Worm (Caenorhabditis elegans) whole organism, L3 larva: Measurements from ENCODE around the gene figl-1.

Source experiments
- R02D3.7 ChIP-seq: fragments of 150-350 bp; optimal IDR thresholded peaks from 2 replicates; lab custom pipeline; 2014; ENCODE audit warnings: missing biosample characterization, missing genetic modification characterization
- ZK546.5 ChIP-seq: sonication (generic microtip); optimal IDR thresholded peaks from 2 replicates; lab custom pipeline; 2017; ENCODE audit warnings: missing biosample characterization, missing genetic modification characterization
- aly-2 ChIP-seq: fragments of 150-350 bp; optimal IDR thresholded peaks from 2 replicates; lab custom pipeline; 2014; ENCODE audit warnings: missing biosample characterization, missing genetic modification characterization
- ama-1 ChIP-seq: fragments of 150-350 bp; optimal IDR thresholded peaks from 2 replicates; lab custom pipeline; 2018
- ceh-16 ChIP-seq: sonication (generic microtip); optimal IDR thresholded peaks from 2 replicates; lab custom pipeline; 2017; ENCODE audit warnings: missing biosample characterization, missing genetic modification characterization
- ceh-28 ChIP-seq: fragments of 150-350 bp; optimal IDR thresholded peaks from 2 replicates; lab custom pipeline; 2014; ENCODE audit warnings: missing biosample characterization, missing genetic modification reagents, missing genetic modification characterization
- ceh-82 ChIP-seq: fragments of 150-350 bp; optimal IDR thresholded peaks from 2 replicates; lab custom pipeline; 2014; ENCODE audit warnings: missing biosample characterization, missing genetic modification characterization
- ceh-9 ChIP-seq: sonication (generic microtip); optimal IDR thresholded peaks from 2 replicates; lab custom pipeline; 2018; ENCODE audit warnings: missing biosample characterization, missing genetic modification characterization
- daf-12 ChIP-seq: fragments of 150-350 bp; optimal IDR thresholded peaks from 2 replicates; lab custom pipeline; 2014; ENCODE audit warnings: missing biosample characterization, missing genetic modification reagents, missing genetic modification characterization
- egl-27 ChIP-seq: sonication (generic microtip); optimal IDR thresholded peaks from 4 replicates; lab custom pipeline; 2017; ENCODE audit warnings: missing biosample characterization, missing genetic modification reagents, missing genetic modification characterization
- egl-5 ChIP-seq: fragments of 150-350 bp; optimal IDR thresholded peaks from 2 replicates; lab custom pipeline; 2017; ENCODE audit warnings: missing biosample characterization, missing genetic modification reagents, missing genetic modification characterization, inconsistent platforms
- elt-1 ChIP-seq: fragments of 150-350 bp; optimal IDR thresholded peaks from 2 replicates; lab custom pipeline; 2014; ENCODE audit warnings: missing biosample characterization, missing genetic modification characterization
- elt-2 ChIP-seq: sonication (generic microtip); optimal IDR thresholded peaks from 2 replicates; lab custom pipeline; 2016; ENCODE audit warnings: missing genetic modification reagents, mild to moderate bottlenecking, missing genetic modification characterization, missing compliant biosample characterization
- elt-3 ChIP-seq, 3 experiments: fragments of 150-350 bp in 1 of 3; sonication (generic microtip) in 2 of 3; optimal IDR thresholded peaks; 2 replicates in 2 of 3; 4 replicates in 1 of 3; lab custom pipeline; 2014 to 2017; ENCODE audit warnings: missing biosample characterization in 3 of 3, missing genetic modification characterization in 3 of 3
- eor-1 ChIP-seq, 2 experiments: fragments of 150-350 bp; optimal IDR thresholded peaks; 2 replicates each; lab custom pipeline; 2014 to 2018; ENCODE audit warnings: missing biosample characterization in 2 of 2, missing genetic modification characterization in 2 of 2
- fkh-10 ChIP-seq: sonication (generic microtip); optimal IDR thresholded peaks from 2 replicates; lab custom pipeline; 2017; ENCODE audit warnings: missing biosample characterization, missing genetic modification reagents, missing genetic modification characterization
- fkh-2 ChIP-seq: fragments of 150-350 bp; optimal IDR thresholded peaks from 2 replicates; lab custom pipeline; 2014; ENCODE audit warnings: missing biosample characterization, missing genetic modification reagents, missing genetic modification characterization
- fos-1 ChIP-seq: fragments of 150-350 bp; optimal IDR thresholded peaks from 2 replicates; lab custom pipeline; 2014; ENCODE audit warnings: missing biosample characterization, missing genetic modification characterization
- hmg-11 ChIP-seq: sonication (generic microtip); optimal IDR thresholded peaks from 2 replicates; lab custom pipeline; 2016; ENCODE audit warnings: missing genetic modification characterization, missing compliant biosample characterization
- jun-1 ChIP-seq: fragments of 150-350 bp; optimal IDR thresholded peaks from 2 replicates; lab custom pipeline; 2014; ENCODE audit warnings: missing biosample characterization, missing genetic modification reagents, missing genetic modification characterization
- lin-15B ChIP-seq: fragments of 150-350 bp; optimal IDR thresholded peaks from 2 replicates; lab custom pipeline; 2014; ENCODE audit warnings: missing biosample characterization, missing genetic modification characterization
- lin-39 ChIP-seq: fragments of 150-350 bp; optimal IDR thresholded peaks from 2 replicates; lab custom pipeline; 2018; ENCODE audit warnings: missing biosample characterization, missing genetic modification reagents, missing genetic modification characterization
- lsy-12 ChIP-seq: sonication (generic microtip); optimal IDR thresholded peaks from 2 replicates; lab custom pipeline; 2016; ENCODE audit warnings: mild to moderate bottlenecking, missing genetic modification characterization, missing compliant biosample characterization
- mdl-1 ChIP-seq: fragments of 150-350 bp; optimal IDR thresholded peaks from 2 replicates; lab custom pipeline; 2014; ENCODE audit warnings: missing biosample characterization, missing genetic modification characterization
- mml-1 ChIP-seq: fragments of 150-350 bp; sonication (generic microtip); optimal IDR thresholded peaks from 3 replicates; lab custom pipeline; 2014; ENCODE audit warnings: missing biosample characterization, missing genetic modification characterization
- nfya-1 ChIP-seq: sonication (generic microtip); optimal IDR thresholded peaks from 2 replicates; lab custom pipeline; 2017; ENCODE audit warnings: missing genetic modification characterization, mild to moderate bottlenecking, missing compliant biosample characterization, antibody characterized with exemption, moderate library complexity; ENCODE audit not compliant: insufficient read depth
- nhr-11 ChIP-seq: fragments of 150-350 bp; optimal IDR thresholded peaks from 2 replicates; lab custom pipeline; 2014; ENCODE audit warnings: missing biosample characterization, missing genetic modification characterization
- nhr-12 ChIP-seq: fragments of 150-350 bp; optimal IDR thresholded peaks from 2 replicates; lab custom pipeline; 2014; ENCODE audit warnings: missing biosample characterization, missing genetic modification characterization
- nhr-23 ChIP-seq: fragments of 150-350 bp; optimal IDR thresholded peaks from 2 replicates; lab custom pipeline; 2014; ENCODE audit warnings: missing biosample characterization, missing genetic modification reagents, missing genetic modification characterization
- nhr-237 ChIP-seq: fragments of 150-350 bp; optimal IDR thresholded peaks from 2 replicates; lab custom pipeline; 2014; ENCODE audit warnings: missing biosample characterization, missing genetic modification characterization
- nhr-25 ChIP-seq: sonication (generic microtip); optimal IDR thresholded peaks from 2 replicates; lab custom pipeline; 2017; ENCODE audit warnings: missing biosample characterization, missing genetic modification characterization
- nhr-28 ChIP-seq: fragments of 150-350 bp; optimal IDR thresholded peaks from 2 replicates; lab custom pipeline; 2014; ENCODE audit warnings: missing biosample characterization, missing genetic modification characterization
- nhr-43 ChIP-seq: sonication (generic microtip); optimal IDR thresholded peaks from 2 replicates; lab custom pipeline; 2016; ENCODE audit warnings: mild to moderate bottlenecking, missing genetic modification characterization, missing compliant biosample characterization; ENCODE audit not compliant: poor library complexity, severe bottlenecking
- nhr-67 ChIP-seq: fragments of 150-350 bp; optimal IDR thresholded peaks from 2 replicates; lab custom pipeline; 2014; ENCODE audit warnings: missing biosample characterization, missing genetic modification characterization
- nhr-76 ChIP-seq: fragments of 150-350 bp; sonication (generic microtip); optimal IDR thresholded peaks from 5 replicates; lab custom pipeline; 2014; ENCODE audit warnings: missing biosample characterization, missing genetic modification characterization
- nhr-77 ChIP-seq: fragments of 150-350 bp; optimal IDR thresholded peaks from 2 replicates; lab custom pipeline; 2014; ENCODE audit warnings: missing biosample characterization, missing genetic modification characterization
- pha-4 ChIP-seq: fragments of 150-350 bp; optimal IDR thresholded peaks from 2 replicates; lab custom pipeline; 2014; ENCODE audit warnings: missing biosample characterization, missing genetic modification reagents, missing genetic modification characterization
- pqm-1 ChIP-seq: fragments of 150-350 bp; optimal IDR thresholded peaks from 2 replicates; lab custom pipeline; 2017; ENCODE audit warnings: missing biosample characterization, missing genetic modification characterization, inconsistent platforms
- sea-2 ChIP-seq: fragments of 150-350 bp; sonication (generic microtip); optimal IDR thresholded peaks from 4 replicates; lab custom pipeline; 2014; ENCODE audit warnings: missing biosample characterization, missing genetic modification reagents, missing genetic modification characterization
- skn-1 ChIP-seq: fragments of 150-350 bp; optimal IDR thresholded peaks from 2 replicates; lab custom pipeline; 2014; ENCODE audit warnings: missing biosample characterization, missing genetic modification characterization
- snpc-4 ChIP-seq: fragments of 150-350 bp; optimal IDR thresholded peaks from 2 replicates; lab custom pipeline; 2014; ENCODE audit warnings: missing biosample characterization, missing genetic modification characterization
- tbx-2 ChIP-seq: sonication (generic microtip); optimal IDR thresholded peaks from 2 replicates; lab custom pipeline; 2016; ENCODE audit warnings: mild to moderate bottlenecking, missing genetic modification characterization, missing compliant biosample characterization
- unc-39 ChIP-seq: sonication (generic microtip); optimal IDR thresholded peaks from 4 replicates; lab custom pipeline; 2017; ENCODE audit warnings: missing biosample characterization, missing genetic modification characterization
- unc-62 ChIP-seq: fragments of 150-350 bp; sonication (generic microtip); optimal IDR thresholded peaks from 4 replicates; lab custom pipeline; 2014; ENCODE audit warnings: missing biosample characterization, missing genetic modification reagents, missing genetic modification characterization
- zag-1 ChIP-seq: fragments of 150-350 bp; optimal IDR thresholded peaks from 2 replicates; lab custom pipeline; 2014; ENCODE audit warnings: missing biosample characterization, missing genetic modification characterization
- ztf-11 ChIP-seq: fragments of 150-350 bp; optimal IDR thresholded peaks from 2 replicates; lab custom pipeline; 2014; ENCODE audit warnings: missing biosample characterization, missing genetic modification characterization
- ztf-4 ChIP-seq: fragments of 150-350 bp; optimal IDR thresholded peaks from 2 replicates; lab custom pipeline; 2014; ENCODE audit warnings: missing biosample characterization, missing genetic modification characterization

The figl-1 gene

DNA sequence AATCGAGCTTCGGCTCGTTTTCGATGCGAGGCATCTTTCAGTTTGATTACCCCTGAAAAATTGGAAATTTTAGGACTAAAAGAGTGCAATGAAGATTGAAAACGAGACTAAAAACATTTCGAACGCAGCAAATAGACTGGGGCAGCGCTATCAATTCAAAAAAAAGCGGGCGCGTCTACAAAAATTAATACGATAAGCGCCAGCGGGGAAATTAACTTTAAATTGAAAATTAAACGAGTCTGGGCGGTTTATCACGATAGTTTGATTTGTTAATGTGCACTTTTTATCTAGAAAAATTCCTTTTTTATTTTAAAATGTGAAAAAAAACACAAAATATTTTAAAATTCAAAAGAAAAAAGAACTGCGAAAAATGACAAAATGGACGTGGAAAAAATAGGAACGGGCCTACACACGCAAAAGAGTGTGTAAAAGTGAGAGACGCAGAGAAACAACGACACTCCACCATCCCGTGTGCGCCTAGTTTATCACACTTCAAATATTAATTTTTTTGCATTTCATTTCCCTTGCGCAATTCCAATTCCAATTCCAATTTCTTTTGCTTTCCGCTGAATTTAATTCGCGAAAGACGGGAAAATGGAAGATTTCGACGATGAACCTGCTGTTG, 25.6 kb upstream of the figl-1 start, which contains the start of the genes gmpr-1 and fipp-1:
TSS of gene gmpr-1 (minus strand) at position 75 of the 625 bp plus-strand sequence.
TSS of gene fipp-1 (plus strand) at position 499 of the 625 bp plus-strand sequence.
- TF ChIP-seq lsy-12 (tag; lab: Kevin White, UChicago): no peak
- TF ChIP-seq sea-2 (GFP tag; lab: Kevin White, UChicago): no peak
- no peak for TF ChIP-seq nhr-25 (tag; lab: Kevin White, UChicago)
- no peak for TF ChIP-seq nhr-43
- TF ChIP-seq ztf-11 (tag; lab: Kevin White, UChicago): no peak
- TF ChIP-seq egl-27 (tag; lab: Kevin White, UChicago): no peak
- TF ChIP-seq nhr-23 (tag; lab: Kevin White, UChicago): peak; percentile 69
- TF ChIP-seq aly-2: no peak
- TF ChIP-seq nhr-77: no peak
- TF ChIP-seq skn-1 (tag; lab: Kevin White, UChicago): no peak
- TF ChIP-seq unc-62: no peak
- TF ChIP-seq nhr-12: no peak
- TF ChIP-seq pha-4 (tag; lab: Kevin White, UChicago): peak; percentile 48
- TF ChIP-seq fkh-2: no peak
- no peak for TF ChIP-seq nhr-11 (tag; lab: Kevin White, UChicago)
- TF ChIP-seq mdl-1 (tag; lab: Kevin White, UChicago): no peak
- no peak for TF ChIP-seq nhr-76 (tag; lab: Kevin White, UChicago)
- peak; percentile 61 for TF ChIP-seq lin-15B (tag; lab: Kevin White, UChicago)
- TF ChIP-seq ZK546.5 (tag; lab: Kevin White, UChicago): no peak
- no peak for TF ChIP-seq ztf-4 (tag; lab: Kevin White, UChicago)
- peak; percentile 74 for TF ChIP-seq elt-2 (tag; lab: Kevin White, UChicago)
- no peak for TF ChIP-seq nhr-67 (tag; lab: Kevin White, UChicago)
- peak; percentile 62 for TF ChIP-seq hmg-11 (tag; lab: Kevin White, UChicago)
- peak; percentile 64 for TF ChIP-seq nfya-1
- no peak for TF ChIP-seq snpc-4
- TF ChIP-seq elt-1 (tag; lab: Kevin White, UChicago): no peak
- TF ChIP-seq fkh-10 (GFP tag; lab: Kevin White, UChicago): no peak
- no peak for TF ChIP-seq eor-1 (tag; optimal IDR thresholded peaks at IDR 0.05; lab: Kevin White, UChicago)
- TF ChIP-seq fos-1: no peak
- TF ChIP-seq zag-1 (tag; lab: Kevin White, UChicago): no peak
- TF ChIP-seq R02D3.7 (tag; lab: Kevin White, UChicago): no peak
- TF ChIP-seq ceh-28 (tag; lab: Kevin White, UChicago): no peak
- no peak for TF ChIP-seq unc-39
- TF ChIP-seq mml-1 (tag; lab: Kevin White, UChicago): no peak
- no peak for TF ChIP-seq nhr-28
- no peak for TF ChIP-seq nhr-237 (tag; lab: Kevin White, UChicago)
- no peak for TF ChIP-seq ceh-16 (tag; lab: Kevin White, UChicago)
- no peak for TF ChIP-seq tbx-2 (tag; lab: Kevin White, UChicago)
- no peak for TF ChIP-seq daf-12 (tag; lab: Kevin White, UChicago)
- TF ChIP-seq jun-1 (tag; lab: Kevin White, UChicago): peak; percentile 24
- TF ChIP-seq elt-3 (tag; optimal IDR thresholded peaks at IDR 0.05; lab: Kevin White, UChicago): no peak
- TF ChIP-seq ceh-82 (tag; lab: Kevin White, UChicago): no peak
- no peak for TF ChIP-seq ceh-9 (tag; lab: Kevin White, UChicago)
- no peak for TF ChIP-seq egl-5 (tag; lab: Kevin White, UChicago)
- TF ChIP-seq ama-1: no peak
- TF ChIP-seq pqm-1 (tag; lab: Kevin White, UChicago): no peak
- peak; percentile 16 for TF ChIP-seq lin-39 (tag; lab: Kevin White, UChicago)
